Fruit fly (Drosophila melanogaster) whole organism, wandering third instar larva: ENCODE measurements around the gene RpS7.

Experiments used
- Abd-B ChIP-seq: fragments of >200 bp; optimal IDR thresholded peaks from 2 replicates; lab custom pipeline; 2017; ENCODE audit warnings: missing biosample characterization, missing genetic modification characterization
- CG32264 ChIP-seq: fragments of 200-800 bp; sonication (Bioruptor generic); optimal IDR thresholded peaks from 2 replicates; lab custom pipeline; 2016; ENCODE audit warnings: missing biosample characterization, missing genetic modification characterization
- CG9705 ChIP-seq: fragments of 200-800 bp; sonication (Bioruptor generic); optimal IDR thresholded peaks from 2 replicates; lab custom pipeline; 2018; ENCODE audit warnings: missing biosample characterization, mild to moderate bottlenecking, missing genetic modification characterization
- CrebA ChIP-seq: fragments of 200-800 bp; sonication (Bioruptor generic); optimal IDR thresholded peaks from 2 replicates; lab custom pipeline; 2016; ENCODE audit warnings: missing biosample characterization, mild to moderate bottlenecking, missing genetic modification characterization, borderline replicate concordance
- Dfd ChIP-seq: fragments of >200 bp; optimal IDR thresholded peaks from 2 replicates; lab custom pipeline; 2017; ENCODE audit warnings: missing biosample characterization, missing genetic modification characterization
- Dif ChIP-seq: fragments of 200-275, 200-300 bp; sonication (Bioruptor generic); optimal IDR thresholded peaks from 2 replicates; lab custom pipeline; 2018; ENCODE audit warnings: missing biosample characterization, missing genetic modification characterization; ENCODE audit not compliant: partially characterized antibody
- GATAd ChIP-seq: sonication (Bioruptor generic); optimal IDR thresholded peaks from 2 replicates; lab custom pipeline; 2016; ENCODE audit warnings: missing biosample characterization, missing genetic modification characterization
- HLH106 ChIP-seq: fragments of 200-800 bp; optimal IDR thresholded peaks from 3 replicates; lab custom pipeline; 2019; ENCODE audit warnings: missing biosample characterization, mild to moderate bottlenecking, missing genetic modification characterization, moderate library complexity
- Hnf4 ChIP-seq: fragments of 200-800 bp; sonication (Bioruptor generic); optimal IDR thresholded peaks from 2 replicates; lab custom pipeline; 2016; ENCODE audit warnings: missing biosample characterization, mild to moderate bottlenecking, missing genetic modification characterization
- Hr78 ChIP-seq: fragments of >200 bp; optimal IDR thresholded peaks from 2 replicates; lab custom pipeline; 2017; ENCODE audit warnings: missing biosample characterization, missing genetic modification characterization
- Hr83 ChIP-seq: fragments of 200-300 bp; sonication (Bioruptor generic); optimal IDR thresholded peaks from 2 replicates; lab custom pipeline; 2016; ENCODE audit warnings: missing biosample characterization, mild to moderate bottlenecking, missing genetic modification characterization, moderate library complexity; ENCODE audit not compliant: poor library complexity, severe bottlenecking
- Jra ChIP-seq: sonication (Bioruptor generic); optimal IDR thresholded peaks from 2 replicates; lab custom pipeline; 2016; ENCODE audit warnings: missing biosample characterization, missing genetic modification characterization
- Mio ChIP-seq: sonication (Bioruptor generic); optimal IDR thresholded peaks from 2 replicates; lab custom pipeline; 2016; ENCODE audit warnings: missing biosample characterization, missing genetic modification characterization
- Myc ChIP-seq: fragments of >200 bp; optimal IDR thresholded peaks from 2 replicates; lab custom pipeline; 2017
- N ChIP-seq: fragments of >200 bp; optimal IDR thresholded peaks from 2 replicates; lab custom pipeline; 2018; ENCODE audit warnings: missing biosample characterization, missing external identifiers, missing genetic modification characterization
- OdsH ChIP-seq: fragments of 200-800 bp; sonication (Bioruptor generic); optimal IDR thresholded peaks from 2 replicates; lab custom pipeline; 2016; ENCODE audit warnings: missing biosample characterization, mild to moderate bottlenecking, missing genetic modification characterization
- Rel ChIP-seq, 2 experiments: fragments of 200-800 bp; sonication (Bioruptor generic) in 1 of 2; optimal IDR thresholded peaks; 2 replicates in 1 of 2; 3 replicates in 1 of 2; lab custom pipeline; 2016 to 2019; ENCODE audit warnings: mild to moderate bottlenecking in 2 of 2, missing biosample characterization in 2 of 2, missing genetic modification characterization in 2 of 2, moderate library complexity in 1 of 2
- Sp1 ChIP-seq: fragments of 200-800 bp; sonication (Bioruptor generic); optimal IDR thresholded peaks from 3 replicates; lab custom pipeline; 2019; ENCODE audit warnings: missing biosample characterization, mild to moderate bottlenecking, missing genetic modification characterization, moderate library complexity
- Vsx2 ChIP-seq: fragments of 200-300, 225-300 bp; sonication (Bioruptor generic); optimal IDR thresholded peaks from 2 replicates; lab custom pipeline; 2018; ENCODE audit warnings: missing biosample characterization, missing genetic modification characterization; ENCODE audit not compliant: partially characterized antibody
- br ChIP-seq: fragments of 200-800 bp; sonication (Bioruptor generic); optimal IDR thresholded peaks from 2 replicates; lab custom pipeline; 2016; ENCODE audit warnings: missing biosample characterization, missing genetic modification characterization
- brk ChIP-seq: fragments of 200-800 bp; sonication (Bioruptor generic); optimal IDR thresholded peaks from 2 replicates; lab custom pipeline; 2016; ENCODE audit warnings: missing biosample characterization, mild to moderate bottlenecking, missing genetic modification characterization
- dl ChIP-seq, 2 experiments: fragments of 175-275, 200-275 bp in 1 of 2; fragments of 200-275 bp in 1 of 2; sonication (Bioruptor generic); optimal IDR thresholded peaks; lab custom pipeline; 2018; ENCODE audit warnings: mild to moderate bottlenecking in 2 of 2, missing biosample characterization in 2 of 2, missing genetic modification characterization in 2 of 2, moderate library complexity in 2 of 2; ENCODE audit not compliant: partially characterized antibody in 2 of 2, insufficient read depth in 1 of 2
- dmrt93B ChIP-seq: fragments of 200-800 bp; sonication (Bioruptor generic); optimal IDR thresholded peaks from 2 replicates; lab custom pipeline; 2018; ENCODE audit warnings: missing biosample characterization, mild to moderate bottlenecking, missing genetic modification characterization
- dsf ChIP-seq: sonication (Bioruptor generic); optimal IDR thresholded peaks from 2 replicates; lab custom pipeline; 2016; ENCODE audit warnings: missing biosample characterization, missing genetic modification characterization, borderline replicate concordance
- ey ChIP-seq: fragments of 200-800 bp; sonication (Bioruptor generic); optimal IDR thresholded peaks from 2 replicates; lab custom pipeline; 2016; ENCODE audit warnings: missing biosample characterization, missing genetic modification characterization
- foxo ChIP-seq, 2 experiments: fragments of 200-800 bp; sonication (Bioruptor generic); optimal IDR thresholded peaks; 2 replicates in 1 of 2; 3 replicates in 1 of 2; lab custom pipeline; 2016 to 2017; ENCODE audit warnings: missing biosample characterization in 2 of 2, missing genetic modification characterization in 2 of 2
- fru ChIP-seq: fragments of 200-800 bp; sonication (Bioruptor generic); optimal IDR thresholded peaks from 3 replicates; lab custom pipeline; 2016; ENCODE audit warnings: missing biosample characterization, mild to moderate bottlenecking, missing genetic modification characterization
- h ChIP-seq: fragments of 200-800 bp; sonication (Bioruptor generic); optimal IDR thresholded peaks from 3 replicates; lab custom pipeline; 2016; ENCODE audit warnings: missing biosample characterization, mild to moderate bottlenecking, missing genetic modification characterization
- jim ChIP-seq: fragments of 175-275, 200-325 bp; sonication (Bioruptor generic); optimal IDR thresholded peaks from 2 replicates; lab custom pipeline; 2016; ENCODE audit warnings: missing biosample characterization, mild to moderate bottlenecking, missing genetic modification characterization
- lola ChIP-seq: fragments of >200 bp; optimal IDR thresholded peaks from 2 replicates; lab custom pipeline; 2017; ENCODE audit warnings: missing biosample characterization, missing genetic modification characterization
- pan ChIP-seq: fragments of >200 bp; optimal IDR thresholded peaks from 2 replicates; lab custom pipeline; 2017
- psq ChIP-seq: fragments of 200-800 bp; sonication (Bioruptor generic); optimal IDR thresholded peaks from 3 replicates; lab custom pipeline; 2017; ENCODE audit warnings: missing biosample characterization, mild to moderate bottlenecking, missing genetic modification characterization, moderate library complexity
- rgr ChIP-seq: fragments of 200-800 bp; sonication (Bioruptor generic); optimal IDR thresholded peaks from 3 replicates; lab custom pipeline; 2016; ENCODE audit warnings: missing biosample characterization, mild to moderate bottlenecking, missing genetic modification characterization
- sage ChIP-seq: fragments of 200-800 bp; sonication (Bioruptor generic); optimal IDR thresholded peaks from 2 replicates; lab custom pipeline; 2016; ENCODE audit warnings: missing biosample characterization, mild to moderate bottlenecking, missing genetic modification characterization
- sv ChIP-seq: fragments of 200-800 bp; sonication (Bioruptor generic); optimal IDR thresholded peaks from 3 replicates; lab custom pipeline; 2016; ENCODE audit warnings: missing biosample characterization, missing genetic modification characterization
- tai ChIP-seq: sonication (Bioruptor generic); optimal IDR thresholded peaks from 2 replicates; lab custom pipeline; 2016; ENCODE audit warnings: missing biosample characterization, missing genetic modification characterization
- usp ChIP-seq: fragments of >200 bp; optimal IDR thresholded peaks from 2 replicates; lab custom pipeline; 2017; ENCODE audit warnings: missing biosample characterization, missing genetic modification characterization
- woc ChIP-seq: sonication (Bioruptor generic); optimal IDR thresholded peaks from 2 replicates; lab custom pipeline; 2016; ENCODE audit warnings: missing biosample characterization, mild to moderate bottlenecking, missing genetic modification characterization

The RpS7 gene

dm6 chr3R:30247802-30248363 is 39.1 kb upstream of the RpS7 start:
- TF ChIP-seq GATAd, result no peak
- TF ChIP-seq Rel (GFP tag; optimal IDR thresholded peaks at IDR 0.05; lab: Kevin White, UChicago), result no peak
- peak; percentile 84 for TF ChIP-seq Rel (tag; optimal IDR thresholded peaks at IDR 0.05; lab: Kevin White, UChicago)
- peak; percentile 40 for TF ChIP-seq CrebA (GFP tag; lab: Kevin White, UChicago)
- TF ChIP-seq foxo (GFP tag; optimal IDR thresholded peaks at IDR 0.05; lab: Kevin White, UChicago), result peak in 1 of 2 experiments; percentile 30
- TF ChIP-seq, all 38 proteins: peak for 3

dm6 chr3R:30246603-30247002 is 37.8 kb upstream of the RpS7 start, which contains the start of gene CG9733:
Gene CG9733, minus strand, starts transcription at chr3R:30246703.
- TF ChIP-seq Abd-B (no peak), ey (GFP tag; lab: Kevin White, UChicago) (no peak), fru (no peak), sage (GFP tag; lab: Kevin White, UChicago) (no peak), woc (GFP tag; lab: Kevin White, UChicago) (no peak), pan (lab: Kevin White, UChicago) (no peak), N (GFP tag; lab: Kevin White, UChicago) (no peak), Dif (no peak), Sp1 (GFP tag; lab: Kevin White, UChicago) (no peak), psq (GFP tag; lab: Kevin White, UChicago) (no peak), dmrt93B (GFP tag; lab: Kevin White, UChicago) (no peak), Rel (GFP tag; optimal IDR thresholded peaks at IDR 0.05; lab: Kevin White, UChicago) (no peak), Rel (tag; optimal IDR thresholded peaks at IDR 0.05; lab: Kevin White, UChicago) (no peak), brk (GFP tag; lab: Kevin White, UChicago) (no peak), Jra (GFP tag; lab: Kevin White, UChicago) (no peak), jim (no peak), h (GFP tag; lab: Kevin White, UChicago) (no peak), dl (GFP tag; optimal IDR thresholded peaks at IDR 0.05; lab: Kevin White, UChicago; ENCODE audit: insufficient read depth in 1 of 2, partially characterized antibody in 2 of 2) (no peak), tai (GFP tag; lab: Kevin White, UChicago) (no peak), Vsx2 (GFP tag; lab: Kevin White, UChicago) (no peak)

dm6 chr3R:30245739-30246589 is 37.1 kb upstream of the RpS7 start:
- TF ChIP-seq lola (GFP tag; lab: Kevin White, UChicago), result no peak
- no peak for TF ChIP-seq pan (lab: Kevin White, UChicago)
- TF ChIP-seq CG9705 (GFP tag; lab: Kevin White, UChicago), result no peak
- TF ChIP-seq Jra (GFP tag; lab: Kevin White, UChicago), result no peak
- TF ChIP-seq brk (GFP tag; lab: Kevin White, UChicago), result no peak
- TF ChIP-seq h (GFP tag; lab: Kevin White, UChicago), result peak; percentile 27
- peak; percentile 24 for TF ChIP-seq rgr (GFP tag; lab: Kevin White, UChicago)
- no peak for TF ChIP-seq usp
- no peak for TF ChIP-seq Hnf4 (GFP tag; lab: Kevin White, UChicago)
- TF ChIP-seq Rel (GFP tag; optimal IDR thresholded peaks at IDR 0.05; lab: Kevin White, UChicago), result no peak
- peak; percentile 93 for TF ChIP-seq Rel (tag; optimal IDR thresholded peaks at IDR 0.05; lab: Kevin White, UChicago)
- no peak for TF ChIP-seq Hr78 (GFP tag; lab: Kevin White, UChicago)
- TF ChIP-seq dmrt93B (GFP tag; lab: Kevin White, UChicago), result no peak
- TF ChIP-seq Abd-B, result no peak
- TF ChIP-seq tai (GFP tag; lab: Kevin White, UChicago), result no peak
- no peak for TF ChIP-seq Sp1 (GFP tag; lab: Kevin White, UChicago)
- no peak for TF ChIP-seq dl (GFP tag; optimal IDR thresholded peaks at IDR 0.05; lab: Kevin White, UChicago; ENCODE audit: insufficient read depth in 1 of 2, partially characterized antibody in 2 of 2)
- no peak for TF ChIP-seq br (GFP tag; lab: Kevin White, UChicago)
- no peak for TF ChIP-seq jim
- TF ChIP-seq GATAd, result no peak
- TF ChIP-seq sv (GFP tag; lab: Kevin White, UChicago), result no peak
- TF ChIP-seq OdsH (GFP tag; lab: Kevin White, UChicago), result no peak
- no peak for TF ChIP-seq Dfd
- no peak for TF ChIP-seq Vsx2 (GFP tag; lab: Kevin White, UChicago)
- peak; percentile 7 for TF ChIP-seq HLH106 (tag; lab: Kevin White, UChicago)
- no peak for TF ChIP-seq woc (GFP tag; lab: Kevin White, UChicago)
- TF ChIP-seq ey (GFP tag; lab: Kevin White, UChicago), result peak; percentile 8
- no peak for TF ChIP-seq Mio (GFP tag; lab: Kevin White, UChicago)
- no peak for TF ChIP-seq fru
- TF ChIP-seq Dif, result no peak
- no peak for TF ChIP-seq N (GFP tag; lab: Kevin White, UChicago)
- peak in 1 of 2 experiments; percentile 25 for TF ChIP-seq foxo (GFP tag; optimal IDR thresholded peaks at IDR 0.05; lab: Kevin White, UChicago)
- no peak for TF ChIP-seq psq (GFP tag; lab: Kevin White, UChicago)
- no peak for TF ChIP-seq CrebA (GFP tag; lab: Kevin White, UChicago)
- no peak for TF ChIP-seq sage (GFP tag; lab: Kevin White, UChicago)
- no peak for TF ChIP-seq CG32264
- TF ChIP-seq Myc (lab: Kevin White, UChicago), result no peak
- TF ChIP-seq dsf (GFP tag; lab: Kevin White, UChicago), result no peak
- TF ChIP-seq Hr83 (GFP tag; lab: Kevin White, UChicago), result no peak
